Worm (Caenorhabditis elegans): Measurements from ENCODE around the gene affl-2.
A peak's percentile ranks its signal among the peaks of the same experiment; 100 is the strongest.

affl-2 gene

ce11 chrIII:432988-433387 lies 1.7 kb upstream of the affl-2 start (continued):
- TF ChIP-seq hlh-17 (GFP tag; optimal IDR thresholded peaks at IDR 0.05; ENCODE audit: borderline replicate concordance) (no peak), unc-30 (tag; optimal IDR thresholded peaks at IDR 0.05) (no peak), lin-35 (GFP tag; optimal IDR thresholded peaks at IDR 0.05) (peak; percentile 46 to 49), dpl-1 (GFP tag; optimal IDR thresholded peaks at IDR 0.05) (peak; percentile 24 to 45 (median 34)), egl-27 (tag; optimal IDR thresholded peaks at IDR 0.05) (peak in 1 of 2 experiments; percentile 37), ceh-63 (GFP tag; optimal IDR thresholded peaks at IDR 0.05) (no peak), nhr-85 (tag) (peak; percentile 92), elt-3 (tag; optimal IDR thresholded peaks at IDR 0.05) (no peak), zag-1 (tag; optimal IDR thresholded peaks at IDR 0.05) (no peak), nhr-19 (GFP tag; conservative IDR thresholded peaks at IDR 0.05) (peak; percentile 32), lir-3 (tag; optimal IDR thresholded peaks at IDR 0.05; ENCODE audit: poor library complexity) (no peak), alr-1 (tag; optimal IDR thresholded peaks at IDR 0.05; ENCODE audit: borderline replicate concordance) (no peak), nhr-11 (tag; optimal IDR thresholded peaks at IDR 0.05) (no peak), tbx-2 (tag; optimal IDR thresholded peaks at IDR 0.05) (peak; percentile 7), jun-1 (tag; optimal IDR thresholded peaks at IDR 0.05) (peak; percentile 58), sup-37 (GFP tag; optimal IDR thresholded peaks at IDR 0.05) (no peak), efl-1 (optimal IDR thresholded peaks at IDR 0.05) (peak; percentile 61 to 78), efl-1 (GFP tag; optimal IDR thresholded peaks at IDR 0.05 in 1 of 2) (peak; percentile 42 to 93), C04F5.9 (tag; optimal IDR thresholded peaks at IDR 0.05) (no peak), nhr-90 (tag; optimal IDR thresholded peaks at IDR 0.05; ENCODE audit: poor library complexity) (peak; percentile 49), irx-1 (tag; optimal IDR thresholded peaks at IDR 0.05) (no peak), unc-98 (GFP tag; IDR thresholded peaks at IDR 0.05) (no peak), snu-23 (GFP tag; optimal IDR thresholded peaks at IDR 0.05) (peak; percentile 62), fos-1 (tag; optimal IDR thresholded peaks at IDR 0.05) (no peak), sptf-1 (tag; optimal IDR thresholded peaks at IDR 0.05) (no peak), grh-1 (GFP tag; IDR thresholded peaks at IDR 0.05) (peak; percentile 78), nhr-84 (tag; optimal IDR thresholded peaks at IDR 0.05) (no peak), lin-14 (GFP tag; optimal IDR thresholded peaks at IDR 0.05) (peak; percentile 90), sox-4 (tag; optimal IDR thresholded peaks at IDR 0.05) (no peak), xbp-1 (tag; optimal IDR thresholded peaks at IDR 0.05) (no peak), fkh-4 (tag; optimal IDR thresholded peaks at IDR 0.05; ENCODE audit: borderline replicate concordance) (no peak), ets-5 (GFP tag; IDR thresholded peaks at IDR 0.05) (no peak), swsn-7 (tag; optimal IDR thresholded peaks at IDR 0.05) (peak; percentile 42), lin-13 (GFP tag; optimal IDR thresholded peaks at IDR 0.05) (no peak), nhr-71 (tag; optimal IDR thresholded peaks at IDR 0.05) (peak; percentile 62), C16A3.4 (tag; optimal IDR thresholded peaks at IDR 0.05) (peak; percentile 9), ces-1 (GFP tag; optimal IDR thresholded peaks at IDR 0.05) (no peak), snpc-4 (tag; optimal IDR thresholded peaks at IDR 0.05) (no peak), nhr-20 (tag; optimal IDR thresholded peaks at IDR 0.05) (peak; percentile 61), skn-1 (tag; optimal IDR thresholded peaks at IDR 0.05) (peak; percentile 57), nhr-77 (tag; optimal IDR thresholded peaks at IDR 0.05) (peak; percentile 51), fkh-10 (GFP tag; optimal IDR thresholded peaks at IDR 0.05) (no peak), isw-1 (GFP tag; IDR thresholded peaks at IDR 0.05) (peak; percentile 18; the same call in 1 of the 2 replicates), unc-62 (GFP tag; optimal IDR thresholded peaks at IDR 0.05) (no peak), lsy-2 (tag; optimal IDR thresholded peaks at IDR 0.05) (peak; percentile 43 to 58), lin-15B (tag; optimal IDR thresholded peaks at IDR 0.05) (no peak), dsc-1 (tag; optimal IDR thresholded peaks at IDR 0.05) (peak; percentile 17), vab-15 (tag; optimal IDR thresholded peaks at IDR 0.05) (no peak), fkh-8 (tag; optimal IDR thresholded peaks at IDR 0.05) (no peak)
